Worm (Caenorhabditis elegans): ENCODE measurements around the gene zip-9.

DNA sequence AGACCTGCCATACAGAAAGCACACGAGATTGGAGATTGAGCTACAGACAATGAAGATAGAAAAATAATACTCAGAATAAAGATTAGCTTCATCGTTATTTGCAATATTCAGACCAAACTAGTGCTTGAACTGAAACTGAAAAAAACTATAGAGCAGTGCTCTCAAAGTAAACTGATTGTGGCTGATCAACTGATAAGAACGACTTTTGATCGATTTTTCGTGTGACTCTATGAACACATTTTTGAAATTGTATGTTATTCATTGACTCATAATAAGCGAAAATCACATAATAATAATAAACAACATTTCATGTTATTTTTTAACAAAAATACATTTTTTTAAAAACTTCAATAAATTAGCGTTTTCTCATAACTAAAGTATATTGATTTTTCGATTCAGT is 41.1 kb upstream of the zip-9 start, which contains the start of gene spp-16:
- TF ChIP-seq ama-1 (optimal IDR thresholded peaks at IDR 0.05) (no peak), tbx-11 (GFP tag; IDR thresholded peaks at IDR 0.05) (no peak), flt-1 (GFP tag; IDR thresholded peaks at IDR 0.05) (no peak), ceh-36 (tag; optimal IDR thresholded peaks at IDR 0.05) (no peak), tra-4 (tag; optimal IDR thresholded peaks at IDR 0.05) (no peak), pes-1 (GFP tag; IDR thresholded peaks at IDR 0.05) (no peak), aly-1 (tag; optimal IDR thresholded peaks at IDR 0.05) (no peak), F13C5.2 (tag; optimal IDR thresholded peaks at IDR 0.05) (no peak)
